Fruit fly (Drosophila melanogaster): Measurements from ENCODE around the gene CG10274.

Gene CG10274

DNA sequence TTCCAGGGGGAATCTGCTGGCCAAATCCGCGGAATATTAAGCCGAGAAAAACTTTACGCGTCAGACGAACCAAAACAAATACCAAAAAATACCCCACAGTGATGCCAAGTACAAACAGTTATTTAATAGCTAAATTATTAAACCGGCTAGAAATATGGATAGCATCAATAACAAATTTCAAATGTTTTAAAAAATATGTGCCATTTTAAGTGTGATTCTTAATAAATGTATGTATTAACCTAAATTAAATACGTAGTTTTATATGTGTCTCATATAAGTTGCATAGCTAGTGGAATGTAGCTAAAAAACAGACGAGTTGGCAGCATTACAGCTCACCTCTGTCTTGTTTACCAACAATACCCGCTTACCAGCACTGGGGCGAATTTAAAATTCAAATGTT is at the start of gene CG10274:
Gene CG10274, minus strand, starts transcription at position 54 of the 400 bp plus-strand sequence.
- TF ChIP-seq CG8478 (optimal IDR thresholded peaks at IDR 0.05) (no peak), CTCF (optimal IDR thresholded peaks at IDR 0.05) (no peak)

DNA sequence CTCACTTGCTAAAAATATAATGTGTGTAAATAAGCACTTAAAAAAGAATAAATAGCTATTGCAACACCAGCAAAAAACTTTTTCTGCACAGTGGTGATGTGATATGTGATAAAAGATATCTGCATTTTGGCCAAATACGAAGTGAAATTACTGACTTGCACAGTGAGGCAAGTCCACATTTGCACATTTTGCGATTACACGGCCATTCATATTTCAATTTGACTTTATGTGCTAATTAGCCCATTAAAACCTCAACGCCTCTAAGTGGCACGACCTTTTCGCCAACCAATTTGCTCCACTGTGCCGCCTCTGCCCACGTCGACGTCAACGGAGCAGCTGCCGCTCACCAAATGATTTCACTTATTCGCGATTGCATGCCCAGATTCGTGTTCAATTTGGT is 38.6 kb upstream of the CG10274 start, which contains the start of gene CG33946:
Gene CG33946, plus strand, starts transcription at position 392 of the 400 bp plus-strand sequence.
- TF ChIP-seq CTCF (optimal IDR thresholded peaks at IDR 0.05) (no peak), CG8478 (optimal IDR thresholded peaks at IDR 0.05) (no peak)

DNA sequence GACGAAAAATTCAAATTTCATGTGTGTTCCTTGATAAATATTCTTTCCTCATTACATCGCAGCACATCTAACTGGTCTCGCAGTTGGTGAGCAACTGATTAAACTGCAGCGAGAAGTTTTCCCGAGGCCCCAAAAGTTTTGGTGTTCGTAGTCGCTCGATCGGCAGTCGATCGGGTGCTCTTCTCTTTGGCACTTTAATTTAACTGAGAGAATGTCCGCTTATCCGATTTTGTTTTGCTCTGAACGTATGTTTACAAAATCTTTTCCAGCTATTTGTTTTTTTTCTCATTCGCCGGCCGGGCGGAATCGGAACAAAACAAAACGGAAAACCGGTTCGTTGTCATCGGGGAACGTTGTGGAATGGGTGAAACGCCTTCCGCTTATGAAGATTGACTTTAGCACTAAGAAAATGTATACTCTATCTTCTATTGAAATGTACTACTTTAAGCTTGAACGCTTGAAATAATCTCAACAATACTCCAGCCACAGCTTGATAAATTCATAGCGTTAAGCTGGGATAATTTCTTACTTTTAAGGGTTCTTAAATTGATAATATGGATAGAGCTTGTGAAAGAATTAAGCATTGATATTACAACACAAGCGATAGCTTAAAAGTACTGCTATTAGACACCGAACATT is 37.0 kb upstream of the CG10274 start:
- TF ChIP-seq CG8478 (optimal IDR thresholded peaks at IDR 0.05) (no peak), CTCF (optimal IDR thresholded peaks at IDR 0.05) (no peak)

DNA sequence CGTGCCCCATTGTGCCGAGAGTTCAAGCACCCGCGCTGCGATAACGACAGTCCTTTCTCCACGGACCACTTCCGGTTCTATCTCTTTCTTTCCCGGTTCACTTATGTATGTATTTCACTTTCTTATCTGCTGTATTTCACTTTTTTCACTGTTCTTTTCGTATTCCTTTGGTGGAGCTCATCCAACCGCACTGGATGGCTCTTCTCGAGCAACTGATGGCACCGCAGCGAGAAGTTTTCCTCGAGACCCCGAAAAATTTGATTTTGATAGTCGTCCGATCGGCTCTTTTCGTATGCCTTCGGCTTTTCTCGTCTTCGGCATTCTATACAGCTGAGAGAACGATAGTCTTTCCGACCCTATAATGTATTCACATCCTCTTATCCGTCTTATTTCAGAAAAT is 36.2 kb upstream of the CG10274 start, which contains the start of gene LanA:
Gene LanA, minus strand, starts transcription at position 217 of the 400 bp plus-strand sequence.
- peak in 1 of 2 experiments; percentile 11 for TF ChIP-seq CTCF (optimal IDR thresholded peaks at IDR 0.05)
- TF ChIP-seq CG8478 (optimal IDR thresholded peaks at IDR 0.05), result no peak

DNA sequence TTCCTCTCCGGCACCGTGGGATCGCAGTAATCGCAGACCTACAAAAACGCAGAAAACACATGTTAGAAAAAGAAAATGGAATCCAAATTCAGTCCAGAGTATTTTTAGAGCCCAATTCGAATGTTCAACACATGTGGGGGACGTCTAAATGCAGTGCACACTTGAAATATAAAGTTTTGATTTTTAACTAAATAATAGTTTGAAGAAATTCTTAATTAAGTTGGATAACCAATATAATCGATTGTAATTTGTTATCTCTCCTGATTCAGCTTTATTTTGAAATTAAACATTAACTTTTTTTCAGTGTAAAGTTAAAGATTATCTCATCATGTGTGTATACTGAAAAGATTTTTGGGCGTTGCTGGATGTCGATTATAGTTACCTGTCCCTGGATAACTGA is 35.6 kb upstream of the CG10274 start:
- TF ChIP-seq CTCF (optimal IDR thresholded peaks at IDR 0.05), result no peak
- TF ChIP-seq CG8478 (optimal IDR thresholded peaks at IDR 0.05), result no peak

DNA sequence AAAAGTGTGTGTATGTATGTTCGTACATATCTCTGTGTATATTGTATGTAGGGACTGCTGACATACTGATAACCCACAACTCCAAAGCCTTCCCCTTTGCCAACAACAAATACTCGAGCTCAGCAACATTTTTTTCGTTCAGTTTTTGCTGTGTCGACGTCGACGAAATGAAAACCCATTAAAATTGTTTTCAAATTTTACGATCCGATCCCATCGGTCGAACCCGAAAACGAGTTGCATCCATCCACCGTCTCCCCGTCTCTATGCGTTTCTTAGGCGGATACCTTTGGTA is 35.1 kb upstream of the CG10274 start:
- no peak for TF ChIP-seq CTCF (optimal IDR thresholded peaks at IDR 0.05)
- no peak for TF ChIP-seq CG8478 (optimal IDR thresholded peaks at IDR 0.05)

DNA sequence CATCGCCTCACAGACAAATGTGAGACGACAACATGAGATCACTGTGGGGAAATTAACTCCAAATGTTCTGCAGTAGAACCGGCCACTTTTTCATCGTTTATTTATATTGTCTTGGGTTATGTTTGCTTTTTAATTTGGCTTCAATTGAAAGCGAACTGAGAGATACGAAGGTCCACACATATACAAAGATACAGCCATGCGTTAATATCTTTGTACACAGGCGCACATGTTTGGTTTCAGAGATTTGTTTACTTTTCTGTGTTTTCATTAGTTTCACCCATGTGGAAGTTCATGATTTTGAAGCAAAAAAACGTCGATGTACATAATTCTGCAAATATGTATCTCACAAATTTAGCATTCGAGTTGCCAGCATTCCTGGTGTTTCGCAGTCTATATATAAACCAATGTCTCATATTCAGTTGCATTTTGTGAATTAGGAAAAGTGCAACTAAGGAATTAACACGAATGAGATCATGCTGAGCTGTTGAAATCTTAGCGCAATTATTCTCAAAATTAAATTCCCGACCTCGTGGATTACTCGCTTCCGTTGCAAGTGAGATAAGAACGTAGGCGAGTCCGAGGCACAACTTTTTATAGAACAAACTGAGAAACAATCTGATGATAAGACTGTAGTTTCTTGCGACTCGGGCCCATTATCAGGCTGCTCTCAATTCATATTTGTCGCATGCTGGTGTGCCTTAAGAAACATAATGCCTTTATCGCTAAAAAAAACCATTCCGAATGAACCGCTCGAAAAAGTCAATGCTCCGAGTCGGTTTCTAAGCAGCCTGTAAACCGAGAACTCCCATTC is 34.6 kb upstream of the CG10274 start:
- TF ChIP-seq CTCF (optimal IDR thresholded peaks at IDR 0.05), result no peak
- TF ChIP-seq CG8478 (optimal IDR thresholded peaks at IDR 0.05), result no peak

DNA sequence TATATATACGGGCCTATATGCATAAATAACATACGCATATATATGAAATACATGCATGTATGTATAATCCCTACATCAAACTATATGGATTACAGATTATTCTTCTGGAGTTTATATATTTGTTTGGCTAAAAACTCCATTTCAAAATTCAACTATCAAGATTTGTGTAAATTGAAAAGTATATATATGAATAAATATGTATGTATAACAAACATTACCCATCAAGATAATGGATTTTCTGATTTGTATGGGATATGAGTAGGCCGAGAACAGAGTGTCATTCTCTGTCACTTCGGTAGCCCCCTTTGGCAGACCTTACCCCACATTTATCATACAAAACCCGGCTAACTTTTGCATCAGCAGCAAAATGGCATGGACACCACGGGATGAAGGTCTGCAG is 18.5 kb upstream of the CG10274 start, which contains the start of gene CG8219:
Gene CG8219, plus strand, starts transcription at position 301 of the 400 bp plus-strand sequence.
- no peak for TF ChIP-seq CG8478 (optimal IDR thresholded peaks at IDR 0.05)
- no peak for TF ChIP-seq CTCF (optimal IDR thresholded peaks at IDR 0.05)

DNA sequence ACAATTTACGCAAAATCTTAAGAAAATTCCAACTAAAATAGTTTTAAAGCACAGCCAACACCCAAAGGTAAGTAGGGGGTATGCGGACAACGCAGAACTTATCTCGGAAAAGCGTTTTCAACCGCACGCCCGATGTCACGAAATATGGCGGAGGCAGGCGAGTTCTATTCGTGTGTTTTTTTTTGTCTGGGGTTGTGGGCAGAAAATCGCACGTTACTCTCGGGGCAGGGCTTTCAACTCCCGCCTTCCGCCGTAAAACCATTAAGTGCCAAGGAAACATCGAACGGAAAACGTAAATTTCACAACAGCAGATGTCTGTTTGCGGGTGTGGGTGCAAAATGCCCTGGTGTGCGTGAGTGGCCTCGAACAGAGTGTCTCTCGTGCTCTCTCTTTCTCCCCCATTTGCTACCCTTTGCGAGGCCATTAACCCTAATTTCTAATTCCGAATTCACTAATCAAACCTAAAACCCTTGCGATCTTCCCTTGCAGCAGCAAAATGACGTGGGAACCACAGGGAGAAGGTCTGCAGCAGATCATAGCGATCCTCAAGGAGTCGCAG is 12.0 kb upstream of the CG10274 start:
- TF ChIP-seq CTCF (optimal IDR thresholded peaks at IDR 0.05) (no peak), CG8478 (optimal IDR thresholded peaks at IDR 0.05) (no peak)

DNA sequence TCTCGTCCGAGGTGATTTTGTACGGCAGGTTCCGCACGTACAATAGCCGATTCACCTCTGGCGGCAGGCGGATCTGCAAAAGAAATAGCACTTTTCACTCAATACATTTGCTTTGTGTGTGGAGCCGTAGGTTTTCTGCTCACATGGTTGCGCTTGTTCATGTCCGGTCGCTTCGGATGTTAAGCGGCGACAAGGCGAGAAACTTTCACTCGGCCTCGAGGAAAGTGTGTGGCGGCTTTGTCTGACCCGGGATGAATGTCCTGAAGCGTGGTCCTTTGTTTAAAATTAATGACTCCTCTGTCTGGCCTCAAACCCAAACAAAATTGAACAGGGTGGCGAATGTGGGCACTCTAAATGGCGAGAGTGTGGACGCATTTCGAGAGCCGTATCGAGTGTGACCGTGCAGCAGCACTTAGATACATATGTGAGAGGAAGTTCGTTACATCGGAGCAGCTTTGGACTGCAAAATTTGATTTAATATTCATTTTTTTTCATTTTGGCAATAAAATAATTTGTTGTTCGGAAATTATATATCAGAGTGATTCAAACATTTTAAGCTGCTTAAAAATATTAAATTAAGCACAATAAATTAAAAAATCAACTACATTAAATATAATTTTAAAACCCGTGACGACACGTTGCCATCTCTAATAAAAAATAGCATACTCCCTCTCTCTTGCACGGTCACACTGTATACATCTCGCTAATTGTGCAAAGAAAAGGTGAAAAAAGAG is 11.4 kb upstream of the CG10274 start, which contains the start of the genes Sf3b6 and Tnpo:
Gene Sf3b6, minus strand, starts transcription at position 358 of the 734 bp plus-strand sequence.
Gene Tnpo, plus strand, starts transcription at position 659 of the 734 bp plus-strand sequence.
- TF ChIP-seq CG8478 (optimal IDR thresholded peaks at IDR 0.05), result no peak
- TF ChIP-seq CTCF (optimal IDR thresholded peaks at IDR 0.05), result peak in 1 of 2 experiments; percentile 4

DNA sequence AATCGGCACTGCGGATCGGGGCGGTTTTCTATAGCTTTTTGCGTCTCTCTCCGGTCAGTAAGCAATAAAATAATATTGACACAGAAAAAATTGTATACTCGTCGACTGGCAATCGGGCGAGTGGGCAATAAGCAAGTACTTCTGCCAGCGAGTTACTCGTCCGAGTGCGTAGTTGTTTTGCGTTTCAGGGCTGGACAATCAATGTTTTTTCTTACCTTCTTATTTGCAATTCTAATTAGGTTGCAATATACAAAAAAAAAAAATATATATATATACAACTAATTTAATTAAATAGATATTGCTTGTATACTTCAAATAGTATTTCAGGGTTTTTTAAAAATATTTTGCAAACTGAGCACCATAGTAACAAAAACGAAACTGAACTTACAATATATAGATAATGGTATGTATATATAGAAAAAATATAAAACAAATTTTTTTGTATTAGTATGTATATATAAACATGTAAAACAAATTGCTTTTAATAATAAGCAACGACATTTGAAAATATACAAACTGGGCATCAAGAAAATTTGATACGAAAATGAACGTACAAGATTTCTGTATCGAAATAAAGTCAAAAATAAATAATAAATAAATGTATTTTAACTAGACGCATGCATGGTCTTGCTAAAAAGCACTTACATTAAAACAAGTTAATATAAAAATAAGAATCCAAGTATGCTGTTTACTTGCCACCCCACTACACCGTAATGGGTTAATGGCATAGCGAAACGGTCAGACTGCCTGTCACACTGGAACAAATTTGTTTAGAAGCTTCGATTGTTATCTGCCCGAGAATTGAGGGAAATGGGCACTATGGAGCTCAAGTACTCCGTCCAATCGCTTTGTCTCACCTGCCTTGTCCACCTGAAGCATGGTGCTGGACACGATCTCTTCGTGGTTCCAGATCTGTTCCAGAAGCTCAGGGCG is 7.6 kb upstream of the CG10274 start, which contains the start of the genes D19A and CG7386:
Gene D19A, minus strand, starts transcription at position 129 of the 933 bp plus-strand sequence.
Gene CG7386, plus strand, starts transcription at position 751 of the 933 bp plus-strand sequence.
- TF ChIP-seq CG8478 (optimal IDR thresholded peaks at IDR 0.05), result no peak
- no peak for TF ChIP-seq CTCF (optimal IDR thresholded peaks at IDR 0.05)

DNA sequence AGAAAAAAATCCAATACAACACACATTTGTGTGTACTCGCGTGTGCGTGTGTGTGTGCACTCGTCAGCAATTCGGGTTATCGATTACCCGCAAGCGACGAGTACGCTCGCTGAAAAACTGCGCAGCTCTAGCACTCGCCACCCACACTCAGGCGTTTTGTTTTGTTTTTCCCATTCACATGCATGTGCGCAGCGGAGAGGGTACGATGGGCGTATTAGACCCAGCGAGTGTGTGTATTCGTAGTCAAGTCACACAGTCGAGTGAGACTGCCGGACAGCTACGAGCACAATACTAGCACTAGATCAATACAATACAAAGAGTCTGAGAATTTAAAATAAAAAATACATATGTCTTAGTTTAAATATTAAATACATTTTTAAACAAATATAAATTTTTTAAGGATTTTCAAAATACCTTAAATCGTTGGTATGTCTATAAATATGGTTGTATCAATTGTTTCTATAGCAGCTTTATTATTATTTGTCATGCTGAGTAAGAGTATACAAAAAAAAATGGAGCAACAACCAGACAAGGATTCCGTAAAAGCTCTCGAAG is 3.3 kb upstream of the CG10274 start, which contains the start of the genes D19B and CG43293:
Gene D19B, minus strand, starts transcription at position 37 of the 555 bp plus-strand sequence.
Gene CG43293, plus strand, starts transcription at position 306 of the 555 bp plus-strand sequence.
- TF ChIP-seq CTCF (optimal IDR thresholded peaks at IDR 0.05) (peak; percentile 30 to 53), CG8478 (optimal IDR thresholded peaks at IDR 0.05) (no peak)

DNA sequence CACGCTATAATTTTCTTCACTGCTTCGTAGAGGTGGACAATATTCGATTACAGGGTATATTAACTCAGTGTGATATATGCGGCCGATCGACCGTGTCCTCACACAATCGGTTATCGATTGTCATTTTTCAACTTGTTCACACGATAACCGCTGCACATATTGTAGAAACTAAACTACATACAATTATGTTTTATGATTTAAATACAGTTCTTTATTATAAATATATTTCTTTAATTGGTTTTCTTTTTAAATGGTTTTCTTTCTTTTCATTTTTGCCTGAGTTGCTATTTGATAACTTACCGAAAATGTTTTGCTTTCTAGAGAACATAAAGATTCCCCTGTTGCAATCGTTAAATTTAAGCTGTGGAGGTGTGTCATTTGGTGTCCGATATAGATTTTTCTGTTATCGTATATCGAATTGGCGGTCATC is 7.8 kb downstream of the CG10274 start, which contains the start of the genes fmt and CG7376:
Gene fmt, minus strand, starts transcription at position 55 of the 430 bp plus-strand sequence.
Gene CG7376, plus strand, starts transcription at position 423 of the 430 bp plus-strand sequence.
- TF ChIP-seq CG8478 (optimal IDR thresholded peaks at IDR 0.05) (no peak), CTCF (optimal IDR thresholded peaks at IDR 0.05) (no peak)

All from S2 (cell line).